Worm (Caenorhabditis elegans) whole organism, late embryonic: Measurements from ENCODE around the gene C18B2.5.

ENCODE experiments used
- K09A11.1 ChIP-seq: sonication (generic microtip); optimal IDR thresholded peaks from 2 replicates; lab custom pipeline; 2017; ENCODE audit warnings: antibody characterized with exemption, mild to moderate bottlenecking, missing genetic modification characterization, missing compliant biosample characterization; ENCODE audit not compliant: insufficient read depth
- ama-1 ChIP-seq: fragments of 150-350 bp; optimal IDR thresholded peaks from 2 replicates; lab custom pipeline; 2014
- ceh-18 ChIP-seq: sonication (generic microtip); optimal IDR thresholded peaks from 2 replicates; lab custom pipeline; 2016; ENCODE audit warnings: missing genetic modification characterization, missing compliant biosample characterization
- elt-2 ChIP-seq: sonication (generic microtip); optimal IDR thresholded peaks from 2 replicates; lab custom pipeline; 2016; ENCODE audit warnings: missing genetic modification reagents, missing genetic modification characterization, missing compliant biosample characterization
- fkh-10 ChIP-seq: fragments of 150-350 bp; optimal IDR thresholded peaks from 2 replicates; lab custom pipeline; 2014; ENCODE audit warnings: missing biosample characterization, missing genetic modification reagents, missing genetic modification characterization
- hlh-30 ChIP-seq: sonication (generic microtip); optimal IDR thresholded peaks from 2 replicates; lab custom pipeline; 2017; ENCODE audit warnings: antibody characterized with exemption, missing genetic modification characterization, missing compliant biosample characterization; ENCODE audit not compliant: insufficient read depth
- hlh-6 ChIP-seq: sonication (generic microtip); optimal IDR thresholded peaks from 2 replicates; lab custom pipeline; 2016; ENCODE audit warnings: missing genotype, missing genetic modification characterization, missing compliant biosample characterization
- odd-2 ChIP-seq: sonication (generic microtip); optimal IDR thresholded peaks from 2 replicates; lab custom pipeline; 2017; ENCODE audit warnings: antibody characterized with exemption, mild to moderate bottlenecking, missing genetic modification characterization, missing compliant biosample characterization
- pha-2 ChIP-seq: sonication (generic microtip); optimal IDR thresholded peaks from 2 replicates; lab custom pipeline; 2017; ENCODE audit warnings: mild to moderate bottlenecking, missing genetic modification characterization, missing compliant biosample characterization
- pqm-1 ChIP-seq: sonication (generic microtip); optimal IDR thresholded peaks from 2 replicates; lab custom pipeline; 2016; ENCODE audit warnings: missing genetic modification characterization, missing compliant biosample characterization
- pros-1 ChIP-seq: fragments of 150-350 bp; optimal IDR thresholded peaks from 2 replicates; lab custom pipeline; 2014; ENCODE audit warnings: missing biosample characterization, missing genetic modification reagents, missing genetic modification characterization
- tbx-2 ChIP-seq: sonication (generic microtip); optimal IDR thresholded peaks from 2 replicates; lab custom pipeline; 2016; ENCODE audit warnings: missing genetic modification characterization, missing compliant biosample characterization
- tbx-7 ChIP-seq: sonication (generic microtip); optimal IDR thresholded peaks from 2 replicates; lab custom pipeline; 2016; ENCODE audit warnings: missing genotype, missing genetic modification characterization, missing compliant biosample characterization

- TF ChIP-seq fkh-10 (GFP tag; lab: Kevin White, UChicago) (no peak), tbx-2 (no peak), hlh-30 (no peak), odd-2 (tag; lab: Kevin White, UChicago) (no peak), ceh-18 (tag; lab: Kevin White, UChicago) (no peak), ama-1 (lab: Kevin White, UChicago) (no peak), pqm-1 (tag; lab: Kevin White, UChicago) (no peak), elt-2 (tag; lab: Kevin White, UChicago) (no peak), tbx-7 (tag; lab: Kevin White, UChicago) (no peak), K09A11.1 (no peak), hlh-6 (tag; lab: Kevin White, UChicago) (no peak), pha-2 (tag; lab: Kevin White, UChicago) (no peak), pros-1 (tag; lab: Kevin White, UChicago) (no peak)
Observed at ce11 chrX:3618842-3619241, 8.0 kb upstream of the C18B2.5 start.
